Fruit fly (Drosophila melanogaster): ENCODE results near the gene CG42811.

dm6 chr3R:24319632-24320341 is 47.2 kb downstream of the CG42811 start:
- TF ChIP-seq CG6276 (GFP tag; optimal IDR thresholded peaks at IDR 0.05) (no peak), Hr4 (GFP tag; optimal IDR thresholded peaks at IDR 0.05) (no peak), CG1621 (tag; optimal IDR thresholded peaks at IDR 0.05) (no peak), lz (GFP tag; optimal IDR thresholded peaks at IDR 0.05) (no peak), Hr39 (GFP tag; optimal IDR thresholded peaks at IDR 0.05) (no peak), CG11294 (GFP tag; IDR thresholded peaks at IDR 0.05) (no peak)
